Fruit fly (Drosophila melanogaster) whole organism, embryonic: ENCODE measurements around the gene CG6470.

Experiments used
- Adf1 ChIP-seq: fragments of 200-800 bp; sonication (Bioruptor generic); IDR thresholded peaks from 2 replicates; pipeline ENCODE4 v1.3.6; 2022; ENCODE audit warnings: missing biosample characterization, missing genetic modification characterization
- Antp ChIP-seq: fragments of 200-800 bp; sonication (Bioruptor generic); optimal IDR thresholded peaks from 3 replicates; lab custom pipeline; 2016; ENCODE audit warnings: missing biosample characterization, missing genetic modification characterization
- Atf6 ChIP-seq: fragments of 200-800 bp; sonication (Bioruptor generic); IDR thresholded peaks from 2 replicates; pipeline ENCODE4 v1.3.6; 2022; ENCODE audit warnings: missing biosample characterization, missing genetic modification characterization
- B-H1 ChIP-seq: fragments of 200-800 bp; sonication (Bioruptor generic); IDR thresholded peaks from 3 replicates; pipeline ENCODE4 v1.3.6; 2022; ENCODE audit warnings: missing biosample characterization, missing genetic modification characterization
- BtbVII ChIP-seq: fragments of 200-800 bp; sonication (Bioruptor generic); optimal IDR thresholded peaks from 3 replicates; lab custom pipeline; 2017; ENCODE audit warnings: missing biosample characterization, mild to moderate bottlenecking, missing genetic modification characterization
- CG10147 ChIP-seq: fragments of 200-800 bp; sonication (Bioruptor generic); optimal IDR thresholded peaks from 2 replicates; lab custom pipeline; 2019; ENCODE audit warnings: missing biosample characterization, mild to moderate bottlenecking, missing genetic modification characterization, moderate library complexity
- CG10366 ChIP-seq: fragments of 200-800 bp; sonication (Bioruptor generic); IDR thresholded peaks from 2 replicates; pipeline ENCODE4 v1.3.6; 2022; ENCODE audit warnings: missing biosample characterization, missing genetic modification characterization
- CG11093 ChIP-seq: fragments of 200-800 bp; sonication (Bioruptor generic); IDR thresholded peaks from 3 replicates; pipeline ENCODE4 v1.3.6; 2022; ENCODE audit warnings: missing biosample characterization, missing genetic modification characterization
- CG11456 ChIP-seq: fragments of 200-800 bp; sonication (Bioruptor generic); IDR thresholded peaks from 3 replicates; pipeline ENCODE4 v1.3.6; 2022; ENCODE audit warnings: missing biosample characterization, missing genetic modification characterization
- CG11696 ChIP-seq: fragments of 200-800 bp; sonication (Bioruptor generic); IDR thresholded peaks from 2 replicates; pipeline ENCODE4 v1.3.6; 2022; ENCODE audit warnings: missing biosample characterization, missing genetic modification characterization
- CG12104 ChIP-seq: fragments of 200-800 bp; sonication (Bioruptor generic); optimal IDR thresholded peaks from 3 replicates; lab custom pipeline; 2016; ENCODE audit warnings: missing biosample characterization, missing genetic modification characterization
- CG13624 ChIP-seq: fragments of 200-800 bp; sonication (Bioruptor generic); optimal IDR thresholded peaks from 2 replicates; lab custom pipeline; 2016; ENCODE audit warnings: missing biosample characterization, missing genetic modification characterization
- CG14441 ChIP-seq: fragments of 200-800 bp; sonication (Bioruptor generic); IDR thresholded peaks from 2 replicates; pipeline ENCODE4 v1.3.6; 2022; ENCODE audit warnings: missing biosample characterization, missing genetic modification characterization
- CG15269 ChIP-seq: fragments of 200-800 bp; sonication (Bioruptor generic); optimal IDR thresholded peaks from 2 replicates; lab custom pipeline; 2018; ENCODE audit warnings: missing biosample characterization, mild to moderate bottlenecking, missing genetic modification characterization, moderate library complexity
- CG15514 ChIP-seq: fragments of 200-800 bp; sonication (Bioruptor generic); optimal IDR thresholded peaks from 3 replicates; lab custom pipeline; 2017; ENCODE audit warnings: missing biosample characterization, missing genetic modification characterization, mild to moderate bottlenecking, moderate library complexity, missing genetic modification reagents
- CG16815 ChIP-seq: fragments of 200-800 bp; sonication (Bioruptor generic); optimal IDR thresholded peaks from 3 replicates; lab custom pipeline; 2017; ENCODE audit warnings: missing biosample characterization, mild to moderate bottlenecking, missing genetic modification characterization
- CG17385 ChIP-seq: fragments of 200-800 bp; sonication (Bioruptor generic); optimal IDR thresholded peaks from 3 replicates; lab custom pipeline; 2018; ENCODE audit warnings: missing biosample characterization, mild to moderate bottlenecking, missing genetic modification characterization
- CG4707 ChIP-seq: fragments of 200-800 bp; sonication (Bioruptor generic); optimal IDR thresholded peaks from 2 replicates; lab custom pipeline; 2018; ENCODE audit warnings: missing biosample characterization, mild to moderate bottlenecking, missing genetic modification characterization, moderate library complexity
- CG6272 ChIP-seq: fragments of 200-800 bp; sonication (Bioruptor generic); IDR thresholded peaks from 2 replicates; pipeline ENCODE4 v1.3.6; 2022; ENCODE audit warnings: missing biosample characterization, missing genetic modification characterization
- CG7839 ChIP-seq: fragments of 200-800 bp; sonication (Bioruptor generic); optimal IDR thresholded peaks from 3 replicates; lab custom pipeline; 2018; ENCODE audit warnings: missing biosample characterization, mild to moderate bottlenecking, missing genetic modification characterization, moderate library complexity
- CG8290 ChIP-seq, 3 experiments: fragments of 200-800 bp; sonication (Bioruptor generic); optimal IDR thresholded peaks; 2 replicates each; lab custom pipeline; 2016 to 2019; ENCODE audit warnings: missing biosample characterization in 3 of 3, missing genetic modification characterization in 3 of 3, mild to moderate bottlenecking in 2 of 3, moderate library complexity in 1 of 3
- CG9215 ChIP-seq: fragments of 200-800 bp; sonication (Bioruptor generic); IDR thresholded peaks from 2 replicates; pipeline ENCODE4 v1.3.6; 2022; ENCODE audit warnings: missing biosample characterization, missing genetic modification characterization
- CG9876 ChIP-seq: fragments of 200-800 bp; sonication (Bioruptor generic); optimal IDR thresholded peaks from 2 replicates; lab custom pipeline; 2016; ENCODE audit warnings: missing biosample characterization, missing genetic modification characterization
- CTCF ChIP-seq: fragments of 200-800 bp; sonication (Bioruptor generic); optimal IDR thresholded peaks from 2 replicates; lab custom pipeline; 2017; ENCODE audit warnings: missing biosample characterization, mild to moderate bottlenecking, missing genetic modification characterization, moderate library complexity
- Chrac-16 ChIP-seq: fragments of 200-800 bp; sonication (Bioruptor generic); optimal IDR thresholded peaks from 3 replicates; lab custom pipeline; 2016; ENCODE audit warnings: missing biosample characterization, missing genetic modification characterization
- CoRest ChIP-seq: fragments of 200-800 bp; sonication (Bioruptor generic); optimal IDR thresholded peaks from 3 replicates; lab custom pipeline; 2018; ENCODE audit warnings: missing biosample characterization, mild to moderate bottlenecking, missing genetic modification characterization, moderate library complexity
- Doc3 ChIP-seq: fragments of 200-800 bp; sonication (Bioruptor generic); IDR thresholded peaks from 3 replicates; pipeline ENCODE4 v1.3.6; 2022; ENCODE audit warnings: missing biosample characterization, missing genetic modification characterization; ENCODE audit not compliant: partially characterized antibody
- Fer3 ChIP-seq: fragments of 200-800 bp; sonication (Bioruptor generic); optimal IDR thresholded peaks from 2 replicates; lab custom pipeline; 2018; ENCODE audit warnings: missing biosample characterization, mild to moderate bottlenecking, missing genetic modification characterization, moderate library complexity
- Hand ChIP-seq: fragments of 200-800 bp; sonication (Bioruptor generic); optimal IDR thresholded peaks from 2 replicates; lab custom pipeline; 2017; ENCODE audit warnings: mild to moderate bottlenecking, missing biosample characterization, missing genetic modification reagents, missing genetic modification characterization
- HmgZ ChIP-seq: fragments of 200-800 bp; sonication (Bioruptor generic); optimal IDR thresholded peaks from 2 replicates; lab custom pipeline; 2018; ENCODE audit warnings: missing biosample characterization, mild to moderate bottlenecking, missing genetic modification characterization
- Hmr ChIP-seq: fragments of 200-800 bp; sonication (Bioruptor generic); optimal IDR thresholded peaks from 3 replicates; lab custom pipeline; 2017; ENCODE audit warnings: mild to moderate bottlenecking, missing biosample characterization, missing genetic modification reagents, missing genetic modification characterization
- Lim3 ChIP-seq: fragments of 200-800 bp; sonication (Bioruptor generic); IDR thresholded peaks from 2 replicates; pipeline ENCODE4 v1.3.6; 2022; ENCODE audit warnings: missing biosample characterization, missing genetic modification characterization
- Oli ChIP-seq: fragments of 200-800 bp; sonication (Bioruptor generic); optimal IDR thresholded peaks from 2 replicates; lab custom pipeline; 2018; ENCODE audit warnings: missing biosample characterization, mild to moderate bottlenecking, missing genetic modification characterization, moderate library complexity
- Rfx ChIP-seq: fragments of 200-800 bp; sonication (Bioruptor generic); IDR thresholded peaks from 2 replicates; pipeline ENCODE4 v1.3.6; 2022; ENCODE audit warnings: missing biosample characterization, missing genetic modification characterization
- Spps ChIP-seq: fragments of 200-800 bp; sonication (Bioruptor generic); optimal IDR thresholded peaks from 2 replicates; lab custom pipeline; 2018; ENCODE audit warnings: missing biosample characterization, mild to moderate bottlenecking, missing genetic modification characterization
- Xbp1 ChIP-seq: fragments of 200-800 bp; sonication (Bioruptor generic); optimal IDR thresholded peaks from 3 replicates; lab custom pipeline; 2016; ENCODE audit warnings: missing biosample characterization, mild to moderate bottlenecking, missing genetic modification characterization
- da ChIP-seq: fragments of 200-800 bp; sonication (Bioruptor generic); optimal IDR thresholded peaks from 2 replicates; lab custom pipeline; 2016; ENCODE audit warnings: missing biosample characterization, missing genetic modification characterization
- gcm2 ChIP-seq: fragments of 200-800 bp; sonication (Bioruptor generic); optimal IDR thresholded peaks from 2 replicates; lab custom pipeline; 2016; ENCODE audit warnings: missing biosample characterization, missing genetic modification characterization
- gem ChIP-seq: fragments of 200-800 bp; sonication (Bioruptor generic); optimal IDR thresholded peaks from 2 replicates; lab custom pipeline; 2019; ENCODE audit warnings: missing biosample characterization, mild to moderate bottlenecking, missing genetic modification characterization, moderate library complexity
- hkb ChIP-seq, 2 experiments: fragments of 200-800 bp in 1 of 2; fragments of >200 bp in 1 of 2; sonication (Bioruptor generic) in 1 of 2; IDR thresholded peaks in 1 of 2; optimal IDR thresholded peaks in 1 of 2; 2 replicates each; pipeline versions ENCODE4 v1.3.6 to Lab custom; 2017 to 2022; ENCODE audit warnings: missing biosample characterization in 1 of 2, missing genetic modification characterization in 1 of 2
- inv ChIP-seq: fragments of 200-800 bp; sonication (Bioruptor generic); IDR thresholded peaks from 2 replicates; pipeline ENCODE4 v1.3.6; 2022; ENCODE audit warnings: missing biosample characterization, missing genetic modification characterization; ENCODE audit not compliant: partially characterized antibody
- ken ChIP-seq: fragments of 200-800 bp; sonication (Bioruptor generic); IDR thresholded peaks from 3 replicates; pipeline ENCODE4 v1.3.6; 2022; ENCODE audit warnings: missing biosample characterization, missing genetic modification characterization
- klu ChIP-seq: fragments of 200-800 bp; sonication (Bioruptor generic); IDR thresholded peaks from 2 replicates; pipeline ENCODE4 v1.3.6; 2022; ENCODE audit warnings: missing biosample characterization, missing genetic modification characterization
- lilli ChIP-seq: fragments of 200-800 bp; sonication (Bioruptor generic); optimal IDR thresholded peaks from 3 replicates; lab custom pipeline; 2016; ENCODE audit warnings: missing biosample characterization, missing genetic modification characterization
- mld ChIP-seq: fragments of 200-800 bp; sonication (Bioruptor generic); IDR thresholded peaks from 3 replicates; pipeline ENCODE4 v1.3.6; 2022; ENCODE audit warnings: missing biosample characterization, missing genetic modification characterization; ENCODE audit not compliant: partially characterized antibody
- pros ChIP-seq: fragments of 200-800 bp; sonication (Bioruptor generic); optimal IDR thresholded peaks from 3 replicates; lab custom pipeline; 2019; ENCODE audit warnings: missing biosample characterization, mild to moderate bottlenecking, missing genetic modification characterization, moderate library complexity
- row ChIP-seq: fragments of 200-800 bp; sonication (Bioruptor generic); IDR thresholded peaks from 3 replicates; pipeline ENCODE4 v1.3.6; 2022; ENCODE audit warnings: missing biosample characterization, missing genetic modification characterization
- seq ChIP-seq: fragments of 200-800 bp; sonication (Bioruptor generic); IDR thresholded peaks from 2 replicates; pipeline ENCODE4 v1.3.6; 2022; ENCODE audit warnings: missing biosample characterization, missing genetic modification characterization
- sim ChIP-seq: fragments of 200-800 bp; sonication (Bioruptor generic); IDR thresholded peaks from 2 replicates; pipeline ENCODE4 v1.3.6; 2022; ENCODE audit warnings: missing biosample characterization, missing genetic modification characterization
- slbo ChIP-seq: fragments of 200-800 bp; sonication (Bioruptor generic); IDR thresholded peaks from 2 replicates; pipeline ENCODE4 v1.3.6; 2022; ENCODE audit warnings: missing biosample characterization, missing genetic modification characterization
- unpg ChIP-seq: fragments of 200-800 bp; sonication (Bioruptor generic); optimal IDR thresholded peaks from 3 replicates; lab custom pipeline; 2018; ENCODE audit warnings: missing biosample characterization, mild to moderate bottlenecking, missing genetic modification characterization, moderate library complexity

The CG6470 gene

dm6 chrX:18467881-18468280 is 46.8 kb downstream of the CG6470 start:
- TF ChIP-seq lilli: peak; percentile 42
- TF ChIP-seq CG9215 (GFP tag; lab: Robert Waterston, UW): peak; percentile 14; the same call in 1 of the 2 replicates
- TF ChIP-seq BtbVII (GFP tag; lab: Kevin White, UChicago): no peak
- no peak for TF ChIP-seq CTCF (GFP tag; lab: Kevin White, UChicago)
- peak; percentile 30 for TF ChIP-seq Fer3 (tag; lab: Kevin White, UChicago)
- peak; percentile 58 for TF ChIP-seq slbo (GFP tag; lab: Robert Waterston, UW)
- no peak for TF ChIP-seq hkb (optimal IDR thresholded peaks at IDR 0.05; lab: Kevin White, UChicago)
- TF ChIP-seq hkb (GFP tag; IDR thresholded peaks at IDR 0.05; lab: Robert Waterston, UW): peak; percentile 60
- TF ChIP-seq CG10366 (GFP tag; lab: Robert Waterston, UW): peak; percentile 49
- TF ChIP-seq CG11696 (GFP tag; lab: Robert Waterston, UW): no peak
- peak; percentile 56 for TF ChIP-seq row (GFP tag; lab: Robert Waterston, UW)
- TF ChIP-seq seq: 0 out of 2 replicates have a peak, but pooled peaks have one; percentile 23
- TF ChIP-seq CG11093 (GFP tag; lab: Robert Waterston, UW): no peak
- TF ChIP-seq Lim3 (GFP tag; lab: Robert Waterston, UW): no peak
- no peak for TF ChIP-seq pros (GFP tag; lab: Kevin White, UChicago)
- peak; percentile 12 for TF ChIP-seq Xbp1
- no peak for TF ChIP-seq Doc3 (GFP tag; lab: Robert Waterston, UW)
- TF ChIP-seq HmgZ (tag; lab: Kevin White, UChicago): peak; percentile 12
- no peak for TF ChIP-seq CG13624
- TF ChIP-seq CG8290 (GFP tag; optimal IDR thresholded peaks at IDR 0.05; lab: Kevin White, UChicago): no peak
- peak in 1 of 2 experiments; percentile 28 for TF ChIP-seq CG8290 (tag; optimal IDR thresholded peaks at IDR 0.05; lab: Kevin White, UChicago)
- no peak for TF ChIP-seq Adf1 (GFP tag; lab: Robert Waterston, UW)
- TF ChIP-seq CG16815 (GFP tag; lab: Kevin White, UChicago): no peak
- TF ChIP-seq gem (tag; lab: Kevin White, UChicago): peak; percentile 36
- TF ChIP-seq Antp (GFP tag; lab: Kevin White, UChicago): no peak
- peak; percentile 45 for TF ChIP-seq CG7839 (tag; lab: Kevin White, UChicago)
- no peak for TF ChIP-seq CG4707 (GFP tag; lab: Kevin White, UChicago)
- TF ChIP-seq CG12104 (GFP tag; lab: Kevin White, UChicago): no peak
- peak; percentile 62 for TF ChIP-seq Rfx (GFP tag; lab: Robert Waterston, UW)
- TF ChIP-seq klu (GFP tag; lab: Robert Waterston, UW): 0 out of 2 replicates have a peak, but pooled peaks have one; percentile 20
- peak; percentile 48 for TF ChIP-seq Hmr (GFP tag; lab: Kevin White, UChicago)
- no peak for TF ChIP-seq sim (GFP tag; lab: Robert Waterston, UW)
- peak; percentile 8 for TF ChIP-seq CG17385 (GFP tag; lab: Kevin White, UChicago)
- peak; percentile 17 for TF ChIP-seq Oli (tag; lab: Kevin White, UChicago)
- TF ChIP-seq inv (GFP tag; lab: Robert Waterston, UW): no peak
- TF ChIP-seq CG10147 (GFP tag; lab: Kevin White, UChicago): no peak
- no peak for TF ChIP-seq gcm2 (GFP tag; lab: Kevin White, UChicago)
- peak; percentile 25 for TF ChIP-seq unpg (GFP tag; lab: Kevin White, UChicago)
- TF ChIP-seq da (GFP tag; lab: Kevin White, UChicago): no peak
- no peak for TF ChIP-seq Spps (tag; lab: Kevin White, UChicago)
- TF ChIP-seq B-H1 (GFP tag; lab: Robert Waterston, UW): no peak
- TF ChIP-seq Hand: peak; percentile 24
- no peak for TF ChIP-seq mld (GFP tag; lab: Robert Waterston, UW)
- peak; percentile 26 for TF ChIP-seq CG15269 (tag; lab: Kevin White, UChicago)
- TF ChIP-seq CG14441 (GFP tag; lab: Robert Waterston, UW): peak; percentile 48; the same call in 1 of the 2 replicates
- TF ChIP-seq CG9876 (GFP tag; lab: Kevin White, UChicago): no peak
- TF ChIP-seq Chrac-16 (GFP tag; lab: Kevin White, UChicago): no peak
- TF ChIP-seq ken (GFP tag; lab: Robert Waterston, UW): no peak
- peak; percentile 42 for TF ChIP-seq Atf6 (GFP tag; lab: Robert Waterston, UW)
- peak; percentile 60; the same call in 1 of the 3 replicates for TF ChIP-seq CG11456 (GFP tag; lab: Robert Waterston, UW)
- peak; percentile 8 for TF ChIP-seq CoRest
- no peak for TF ChIP-seq CG6272
- TF ChIP-seq CG15514 (GFP tag; lab: Kevin White, UChicago): peak; percentile 17
